Worm (Caenorhabditis elegans) whole organism, young adult: ENCODE results near the gene sec-15.

Experiments used
- B0261.1 ChIP-seq: sonication (generic microtip); optimal IDR thresholded peaks from 2 replicates; lab custom pipeline; 2016; ENCODE audit warnings: mild to moderate bottlenecking, missing genetic modification characterization, moderate library complexity, missing compliant biosample characterization
- F33H1.4 ChIP-seq: fragments of 200-800 bp; sonication (Bioruptor generic); IDR thresholded peaks from 2 replicates; pipeline ENCODE4 v1.3.6; 2022; ENCODE audit warnings: missing genetic modification reagents, missing genetic modification characterization, missing compliant biosample characterization
- ccch-3 ChIP-seq: fragments of 200-800 bp; sonication (Bioruptor generic); optimal IDR thresholded peaks from 2 replicates; lab custom pipeline; 2018; ENCODE audit warnings: mild to moderate bottlenecking, missing genetic modification characterization, missing compliant biosample characterization
- lag-1 ChIP-seq: fragments of 200-800 bp; sonication (Bioruptor generic); IDR thresholded peaks from 2 replicates; pipeline ENCODE4 v1.3.6; 2022; ENCODE audit warnings: missing genetic modification reagents, missing genetic modification characterization, missing compliant biosample characterization
- rec-8 ChIP-seq, 2 experiments: sonication (generic microtip); optimal IDR thresholded peaks; 2 replicates each; lab custom pipeline; 2016; ENCODE audit warnings: mild to moderate bottlenecking in 2 of 2, missing genetic modification characterization in 2 of 2, missing genetic modification reagents in 2 of 2, missing genotype in 2 of 2, missing biosample characterization in 1 of 2, missing compliant biosample characterization in 1 of 2, moderate library complexity in 1 of 2
- snpc-1.3 ChIP-seq: sonication (generic microtip); optimal IDR thresholded peaks from 2 replicates; lab custom pipeline; 2017; ENCODE audit warnings: missing genetic modification characterization, mild to moderate bottlenecking, missing compliant biosample characterization, antibody characterized with exemption, moderate library complexity, missing genotype, missing genetic modification reagents; ENCODE audit not compliant: insufficient read depth
- unc-130 ChIP-seq: sonication (generic microtip); optimal IDR thresholded peaks from 2 replicates; lab custom pipeline; 2016; ENCODE audit warnings: missing genetic modification reagents, missing genetic modification characterization, missing compliant biosample characterization
- unc-62 ChIP-seq: fragments of 150-350 bp; optimal IDR thresholded peaks from 2 replicates; lab custom pipeline; 2014; ENCODE audit warnings: missing biosample characterization, missing genetic modification reagents, missing genetic modification characterization
- ztf-22 ChIP-seq: fragments of 200-800 bp; sonication (Bioruptor generic); optimal IDR thresholded peaks from 2 replicates; lab custom pipeline; 2018; ENCODE audit warnings: mild to moderate bottlenecking, missing genetic modification characterization, moderate library complexity, missing compliant biosample characterization

DNA sequence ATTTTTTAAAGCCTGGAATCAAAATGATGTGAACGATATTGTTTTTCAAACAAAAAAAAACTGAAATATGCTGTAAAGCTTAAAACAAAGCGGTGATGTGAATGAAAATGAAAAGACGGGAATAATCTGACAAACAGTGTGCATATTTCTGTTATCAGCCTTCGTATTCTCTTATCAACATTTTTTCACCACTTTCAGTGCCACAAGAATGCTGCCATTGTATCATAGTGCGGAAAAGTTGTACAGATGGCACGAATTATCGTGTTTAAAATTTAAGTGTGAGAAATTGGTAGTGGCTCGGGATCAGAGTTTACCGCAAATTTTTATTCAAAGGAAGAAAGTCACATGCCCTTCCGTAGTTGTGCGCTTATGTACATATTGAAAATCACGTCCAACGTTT, 11.1 kb downstream of the sec-15 start, which contains the start of gene ifd-1:
- no peak for TF ChIP-seq rec-8 (tag; optimal IDR thresholded peaks at IDR 0.05; lab: Kevin White, UChicago)
- TF ChIP-seq snpc-1.3 (tag; lab: Kevin White, UChicago): no peak
- TF ChIP-seq ztf-22 (GFP tag; lab: Kevin White, UChicago): no peak
- no peak for TF ChIP-seq ccch-3 (GFP tag; lab: Kevin White, UChicago)
- TF ChIP-seq unc-62 (GFP tag; lab: Kevin White, UChicago): no peak
- TF ChIP-seq lag-1: no peak
- TF ChIP-seq B0261.1 (tag; lab: Kevin White, UChicago): no peak
- TF ChIP-seq unc-130 (GFP tag; lab: Kevin White, UChicago): no peak
- TF ChIP-seq F33H1.4: no peak
